Worm (Caenorhabditis elegans) whole organism, L2 larva: ENCODE data around the gene ceh-81.

Experiments
- C34F6.9 ChIP-seq: fragments of 150-350 bp; optimal IDR thresholded peaks from 2 replicates; lab custom pipeline; 2014; ENCODE audit warnings: missing biosample characterization, missing genetic modification characterization
- F13H6.1 ChIP-seq: sonication (generic microtip); optimal IDR thresholded peaks from 2 replicates; lab custom pipeline; 2016; ENCODE audit warnings: missing genetic modification characterization, missing compliant biosample characterization
- R02D3.7 ChIP-seq: fragments of 150-350 bp; optimal IDR thresholded peaks from 2 replicates; lab custom pipeline; 2014; ENCODE audit warnings: missing biosample characterization, missing genetic modification characterization
- Y55F3AM.14 ChIP-seq: fragments of 200-800 bp; sonication (Bioruptor generic); optimal IDR thresholded peaks from 2 replicates; lab custom pipeline; 2018; ENCODE audit warnings: mild to moderate bottlenecking, missing genetic modification characterization, missing compliant biosample characterization
- alr-1 ChIP-seq: fragments of 150-350 bp; optimal IDR thresholded peaks from 2 replicates; lab custom pipeline; 2014; ENCODE audit warnings: missing biosample characterization, missing genetic modification characterization
- ama-1 ChIP-seq: fragments of 150-350 bp; optimal IDR thresholded peaks from 2 replicates; lab custom pipeline; 2018; ENCODE audit warnings: inconsistent platforms
- ceh-16 ChIP-seq: fragments of 150-350 bp; optimal IDR thresholded peaks from 2 replicates; lab custom pipeline; 2014; ENCODE audit warnings: missing biosample characterization, missing genetic modification characterization
- ceh-82 ChIP-seq: fragments of 150-350 bp; optimal IDR thresholded peaks from 2 replicates; lab custom pipeline; 2014; ENCODE audit warnings: missing biosample characterization, missing genetic modification characterization
- dmd-4 ChIP-seq: sonication (generic microtip); optimal IDR thresholded peaks from 2 replicates; lab custom pipeline; 2017; ENCODE audit warnings: missing biosample characterization, missing genetic modification characterization
- egl-27 ChIP-seq: sonication (generic microtip); optimal IDR thresholded peaks from 3 replicates; lab custom pipeline; 2017; ENCODE audit warnings: missing biosample characterization, missing genetic modification reagents, missing genetic modification characterization
- elt-1 ChIP-seq: fragments of 150-350 bp; optimal IDR thresholded peaks from 2 replicates; lab custom pipeline; 2014; ENCODE audit warnings: missing biosample characterization, missing genetic modification characterization
- elt-3 ChIP-seq: sonication (generic microtip); optimal IDR thresholded peaks from 2 replicates; lab custom pipeline; 2017; ENCODE audit warnings: missing biosample characterization, missing genetic modification characterization
- gmeb-1 ChIP-seq: fragments of 150-350 bp; optimal IDR thresholded peaks from 2 replicates; lab custom pipeline; 2014; ENCODE audit warnings: missing biosample characterization, missing genetic modification characterization
- lin-11 ChIP-seq: fragments of 150-350 bp; sonication (generic microtip); optimal IDR thresholded peaks from 2 replicates; lab custom pipeline; 2014; ENCODE audit warnings: missing biosample characterization, missing genetic modification characterization, inconsistent platforms, mixed read lengths
- lin-13 ChIP-seq: fragments of 150-350 bp; optimal IDR thresholded peaks from 2 replicates; lab custom pipeline; 2014; ENCODE audit warnings: missing biosample characterization, missing genetic modification reagents, missing genetic modification characterization
- lin-39 ChIP-seq: fragments of 150-350 bp; optimal IDR thresholded peaks from 2 replicates; lab custom pipeline; 2014; ENCODE audit warnings: missing biosample characterization, missing genetic modification reagents, missing genetic modification characterization
- lsy-2 ChIP-seq, 2 experiments: fragments of 150-350 bp in 1 of 2; sonication (generic microtip) in 1 of 2; optimal IDR thresholded peaks; 2 replicates each; lab custom pipeline; 2014 to 2017; ENCODE audit warnings: missing biosample characterization in 2 of 2, missing genetic modification characterization in 2 of 2
- mab-5 ChIP-seq: fragments of 150-350 bp; optimal IDR thresholded peaks from 2 replicates; lab custom pipeline; 2014; ENCODE audit warnings: missing biosample characterization, missing genetic modification characterization
- mbf-1 ChIP-seq: sonication (generic microtip); optimal IDR thresholded peaks from 2 replicates; lab custom pipeline; 2017; ENCODE audit warnings: missing biosample characterization, missing genetic modification characterization
- nhr-11 ChIP-seq: fragments of 150-350 bp; optimal IDR thresholded peaks from 2 replicates; lab custom pipeline; 2014; ENCODE audit warnings: missing biosample characterization, missing genetic modification characterization
- nhr-12 ChIP-seq: fragments of 150-350 bp; optimal IDR thresholded peaks from 2 replicates; lab custom pipeline; 2014; ENCODE audit warnings: missing biosample characterization, missing genetic modification characterization
- nhr-129 ChIP-seq: fragments of 150-350 bp; optimal IDR thresholded peaks from 2 replicates; lab custom pipeline; 2014; ENCODE audit warnings: missing biosample characterization, missing genetic modification characterization
- nhr-21 ChIP-seq: fragments of 150-350 bp; optimal IDR thresholded peaks from 2 replicates; lab custom pipeline; 2014; ENCODE audit warnings: missing biosample characterization, missing genetic modification characterization
- nhr-23 ChIP-seq: fragments of 150-350 bp; optimal IDR thresholded peaks from 2 replicates; lab custom pipeline; 2014; ENCODE audit warnings: missing biosample characterization, missing genetic modification reagents, missing genetic modification characterization
- nhr-237 ChIP-seq: fragments of 150-350 bp; optimal IDR thresholded peaks from 2 replicates; lab custom pipeline; 2014; ENCODE audit warnings: missing biosample characterization, missing genetic modification characterization
- nhr-6 ChIP-seq: fragments of 150-350 bp; optimal IDR thresholded peaks from 2 replicates; lab custom pipeline; 2014; ENCODE audit warnings: missing biosample characterization, missing genetic modification characterization
- nhr-77 ChIP-seq: fragments of 150-350 bp; optimal IDR thresholded peaks from 2 replicates; lab custom pipeline; 2014; ENCODE audit warnings: missing biosample characterization, missing genetic modification characterization
- peb-1 ChIP-seq: fragments of 150-350 bp; optimal IDR thresholded peaks from 2 replicates; lab custom pipeline; 2014; ENCODE audit warnings: missing biosample characterization, missing genetic modification characterization
- sem-4 ChIP-seq: fragments of 150-350 bp; optimal IDR thresholded peaks from 2 replicates; lab custom pipeline; 2014; ENCODE audit warnings: missing biosample characterization, missing genetic modification reagents, missing genetic modification characterization
- skn-1 ChIP-seq: sonication (generic microtip); optimal IDR thresholded peaks from 2 replicates; lab custom pipeline; 2017; ENCODE audit warnings: missing biosample characterization, missing genetic modification characterization
- unc-39 ChIP-seq: fragments of 150-350 bp; optimal IDR thresholded peaks from 2 replicates; lab custom pipeline; 2014; ENCODE audit warnings: missing biosample characterization, missing genetic modification characterization
- unc-55 ChIP-seq: fragments of 150-350 bp; sonication (generic microtip); optimal IDR thresholded peaks from 3 replicates; lab custom pipeline; 2014; ENCODE audit warnings: missing biosample characterization, missing genetic modification reagents, missing genetic modification characterization
- unc-62 ChIP-seq: fragments of 150-350 bp; optimal IDR thresholded peaks from 2 replicates; lab custom pipeline; 2014; ENCODE audit warnings: missing biosample characterization, missing genetic modification reagents, missing genetic modification characterization
- zag-1 ChIP-seq: fragments of 150-350 bp; optimal IDR thresholded peaks from 2 replicates; lab custom pipeline; 2014; ENCODE audit warnings: missing biosample characterization, missing genetic modification characterization
- ztf-1 ChIP-seq: fragments of 200-800 bp; sonication (Bioruptor generic); conservative IDR thresholded peaks from 2 replicates; pipeline ENCODE4 v1.3.6; 2022; ENCODE audit warnings: missing genetic modification characterization, missing compliant biosample characterization
- ztf-11 ChIP-seq: sonication (generic microtip); optimal IDR thresholded peaks from 2 replicates; lab custom pipeline; 2017; ENCODE audit warnings: missing biosample characterization, missing genetic modification characterization
- ztf-4 ChIP-seq: fragments of 150-350 bp; optimal IDR thresholded peaks from 2 replicates; lab custom pipeline; 2014; ENCODE audit warnings: missing biosample characterization, missing genetic modification characterization

ceh-81 gene

DNA sequence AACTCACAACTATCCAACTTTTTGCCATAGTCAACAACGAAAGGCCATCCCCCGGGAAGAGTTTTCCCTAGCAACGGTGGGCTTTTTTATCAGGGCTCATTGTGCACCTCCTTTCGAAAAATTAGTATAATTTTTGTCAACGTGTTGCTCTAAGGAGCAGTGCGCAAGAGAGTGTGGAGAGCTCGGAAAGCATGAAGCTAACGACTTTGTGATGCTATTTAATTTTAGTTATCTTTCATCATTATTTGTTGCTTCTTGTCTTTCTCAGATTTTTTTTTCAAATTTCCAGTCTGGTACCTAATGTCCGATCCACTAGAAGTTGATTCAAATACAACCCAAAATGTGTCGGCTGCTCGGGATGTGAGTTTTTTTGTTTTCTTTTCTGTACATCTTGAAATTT, at the start of gene ceh-81:
TSS of gene ceh-81 (plus strand) at position 301 of the 400 bp plus-strand sequence.
- TF ChIP-seq skn-1 (tag; lab: Kevin White, UChicago) (no peak), nhr-129 (tag; lab: Kevin White, UChicago) (no peak), nhr-6 (tag; lab: Kevin White, UChicago) (no peak), unc-39 (tag; lab: Kevin White, UChicago) (no peak), dmd-4 (tag; lab: Kevin White, UChicago) (no peak), alr-1 (tag; lab: Kevin White, UChicago) (no peak), unc-62 (no peak), mab-5 (tag; lab: Kevin White, UChicago) (no peak), elt-3 (tag; lab: Kevin White, UChicago) (no peak), sem-4 (tag; lab: Kevin White, UChicago) (no peak), F13H6.1 (tag; lab: Kevin White, UChicago) (no peak), nhr-77 (tag; lab: Kevin White, UChicago) (no peak), Y55F3AM.14 (GFP tag; lab: Kevin White, UChicago) (no peak), egl-27 (tag; lab: Kevin White, UChicago) (no peak), lin-11 (tag; lab: Kevin White, UChicago) (no peak), lsy-2 (tag; optimal IDR thresholded peaks at IDR 0.05; lab: Kevin White, UChicago) (no peak), ztf-11 (tag; lab: Kevin White, UChicago) (no peak), gmeb-1 (tag; lab: Kevin White, UChicago) (no peak), lin-39 (tag; lab: Kevin White, UChicago) (no peak), nhr-237 (tag; lab: Kevin White, UChicago) (no peak)

DNA sequence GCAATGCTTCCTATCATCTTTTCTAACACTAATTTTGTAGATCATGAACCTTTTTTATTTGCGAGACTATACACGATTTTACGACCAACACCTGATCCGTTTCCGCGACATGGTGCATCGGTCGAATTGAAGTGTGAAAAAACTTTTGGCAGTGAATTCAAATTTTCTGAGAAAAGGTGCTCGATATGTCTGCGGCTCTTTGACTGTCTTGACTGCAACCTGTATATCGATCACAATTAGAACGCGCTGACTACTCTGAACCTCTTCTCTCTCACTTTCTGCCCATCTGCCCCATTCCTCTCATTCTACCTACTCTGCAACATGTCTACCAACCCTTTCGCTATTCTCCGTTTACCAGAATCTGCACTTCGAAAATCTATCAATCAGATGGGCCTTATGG, 48.0 kb upstream of the ceh-81 start, which contains the start of gene fbxb-26:
TSS of gene fbxb-26 (plus strand) at position 301 of the 400 bp plus-strand sequence.
- no peak for TF ChIP-seq ama-1
- no peak for TF ChIP-seq lin-13 (GFP tag; lab: Kevin White, UChicago)
- TF ChIP-seq unc-55: no peak
- no peak for TF ChIP-seq ztf-11 (tag; lab: Kevin White, UChicago)
- TF ChIP-seq ztf-1: no peak
- no peak for TF ChIP-seq C34F6.9 (tag; lab: Kevin White, UChicago)
- TF ChIP-seq gmeb-1 (tag; lab: Kevin White, UChicago): no peak
- TF ChIP-seq dmd-4 (tag; lab: Kevin White, UChicago): no peak
- no peak for TF ChIP-seq lin-11 (tag; lab: Kevin White, UChicago)
- no peak for TF ChIP-seq lin-39 (tag; lab: Kevin White, UChicago)
- TF ChIP-seq nhr-21 (tag; lab: Kevin White, UChicago): no peak
- TF ChIP-seq elt-3 (tag; lab: Kevin White, UChicago): no peak
- no peak for TF ChIP-seq R02D3.7 (tag; lab: Kevin White, UChicago)
- TF ChIP-seq mbf-1: no peak
- no peak for TF ChIP-seq nhr-23
- TF ChIP-seq egl-27 (tag; lab: Kevin White, UChicago): no peak
- TF ChIP-seq ceh-82 (tag; lab: Kevin White, UChicago): no peak
- no peak for TF ChIP-seq nhr-12 (tag; lab: Kevin White, UChicago)
- TF ChIP-seq, all 48 proteins: peak for 0

- no peak for TF ChIP-seq ztf-11 (tag; lab: Kevin White, UChicago)
- no peak for TF ChIP-seq nhr-129 (tag; lab: Kevin White, UChicago)
- TF ChIP-seq nhr-21 (tag; lab: Kevin White, UChicago): no peak
- TF ChIP-seq gmeb-1 (tag; lab: Kevin White, UChicago): no peak
- TF ChIP-seq nhr-6 (tag; lab: Kevin White, UChicago): no peak
- TF ChIP-seq lin-39 (tag; lab: Kevin White, UChicago): no peak
- no peak for TF ChIP-seq zag-1 (tag; lab: Kevin White, UChicago)
- TF ChIP-seq elt-1 (tag; lab: Kevin White, UChicago): no peak
- no peak for TF ChIP-seq unc-62
Observed at ce11 chrII:1683742-1684141, 46.5 kb upstream of the ceh-81 start, which contains the start of gene fbxb-25. fbxb-25 (plus strand) TSS chrII:1684042.

- TF ChIP-seq mbf-1 (no peak), lsy-2 (tag; optimal IDR thresholded peaks at IDR 0.05; lab: Kevin White, UChicago) (no peak), elt-3 (tag; lab: Kevin White, UChicago) (no peak), nhr-129 (tag; lab: Kevin White, UChicago) (no peak), sem-4 (tag; lab: Kevin White, UChicago) (no peak), lin-11 (tag; lab: Kevin White, UChicago) (no peak), ceh-16 (tag; lab: Kevin White, UChicago) (no peak), nhr-237 (tag; lab: Kevin White, UChicago) (no peak), skn-1 (tag; lab: Kevin White, UChicago) (no peak), peb-1 (no peak), unc-55 (no peak), ztf-1 (no peak), C34F6.9 (tag; lab: Kevin White, UChicago) (no peak), zag-1 (tag; lab: Kevin White, UChicago) (no peak), nhr-11 (no peak), egl-27 (tag; lab: Kevin White, UChicago) (no peak), ztf-4 (tag; lab: Kevin White, UChicago) (no peak), mab-5 (tag; lab: Kevin White, UChicago) (no peak)
Observed at ce11 chrII:1688813-1689212, 41.4 kb upstream of the ceh-81 start, which contains the start of the genes fbxb-18 and fbxb-19. fbxb-18 (minus strand) TSS chrII:1688913. fbxb-19 (minus strand) TSS chrII:1689181.
